Fruit fly (Drosophila melanogaster) whole organism, adult: ENCODE results near the gene CG17562.

Source experiments
- CG33017 ChIP-seq: fragments of 200-800 bp; sonication (Bioruptor generic); optimal IDR thresholded peaks from 2 replicates; lab custom pipeline; 2018; ENCODE audit warnings: missing biosample characterization, mild to moderate bottlenecking, missing genetic modification characterization, moderate library complexity
- cic ChIP-seq: fragments of 200-800 bp; sonication (Bioruptor generic); optimal IDR thresholded peaks from 2 replicates; lab custom pipeline; 2017; ENCODE audit warnings: missing biosample characterization, mild to moderate bottlenecking, missing genetic modification characterization, moderate library complexity
- kay ChIP-seq: fragments of 200-800 bp; sonication (Bioruptor generic); peaks from one replicate; lab custom pipeline; 2016; ENCODE audit warnings: missing biosample characterization, missing genetic modification characterization, borderline replicate concordance
- toe ChIP-seq: fragments of 200-800 bp; sonication (Bioruptor generic); optimal IDR thresholded peaks from 2 replicates; lab custom pipeline; 2016; ENCODE audit warnings: missing biosample characterization, missing genetic modification characterization

DNA sequence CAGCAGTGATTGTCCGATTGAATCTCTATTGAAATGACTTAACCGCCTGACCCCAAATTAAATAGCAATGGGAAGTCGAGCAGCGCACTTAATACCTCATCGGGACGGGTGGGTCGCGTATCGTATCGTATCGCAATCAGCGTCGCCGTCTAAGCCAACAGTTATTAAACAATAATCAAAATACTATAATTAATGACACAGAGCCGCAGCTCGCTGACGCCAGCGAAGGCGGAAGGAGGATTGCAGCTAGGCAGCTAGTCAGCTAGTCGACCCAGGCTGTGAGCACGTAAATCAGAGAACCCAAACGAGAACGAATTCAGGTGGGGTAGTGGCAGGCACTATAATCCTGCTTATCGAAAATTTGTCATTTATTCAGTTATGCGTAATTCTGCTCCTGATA is 6.2 kb upstream of the CG17562 start, which contains the start of gene NPF:
- TF ChIP-seq kay (GFP tag; lab: Kevin White, UChicago) (no peak), toe (GFP tag; lab: Kevin White, UChicago) (no peak), cic (GFP tag; lab: Kevin White, UChicago) (no peak), CG33017 (tag; lab: Kevin White, UChicago) (no peak)
